Worm (Caenorhabditis elegans) whole organism, L1 larva: ENCODE measurements around the gene M03F4.4.

Experiments used
- mep-1 ChIP-seq: fragments of 150-350 bp; optimal IDR thresholded peaks from 2 replicates; lab custom pipeline; 2014; ENCODE audit warnings: missing biosample characterization, missing genetic modification characterization
- nhr-19 ChIP-seq: fragments of 200-800 bp; sonication (Bioruptor generic); conservative IDR thresholded peaks from 2 replicates; pipeline ENCODE4 v1.3.6; 2022; ENCODE audit warnings: missing genetic modification characterization, missing compliant biosample characterization
- nhr-20 ChIP-seq: sonication (generic microtip); optimal IDR thresholded peaks from 2 replicates; lab custom pipeline; 2016; ENCODE audit warnings: mild to moderate bottlenecking, missing genetic modification characterization, missing compliant biosample characterization
- nhr-237 ChIP-seq: fragments of 150-350 bp; optimal IDR thresholded peaks from 2 replicates; lab custom pipeline; 2014; ENCODE audit warnings: missing biosample characterization, missing genetic modification characterization
- nhr-76 ChIP-seq: sonication (generic microtip); optimal IDR thresholded peaks from 2 replicates; lab custom pipeline; 2017; ENCODE audit warnings: missing biosample characterization, missing genetic modification characterization
- nhr-85 ChIP-seq: sonication (generic microtip); peaks from one replicate; lab custom pipeline; 2016; ENCODE audit warnings: missing genetic modification characterization, inconsistent platforms, missing compliant biosample characterization
- pqm-1 ChIP-seq: sonication (generic microtip); optimal IDR thresholded peaks from 3 replicates; lab custom pipeline; 2017; ENCODE audit warnings: missing biosample characterization, missing genetic modification characterization
- zag-1 ChIP-seq: fragments of 150-350 bp; optimal IDR thresholded peaks from 2 replicates; lab custom pipeline; 2014; ENCODE audit warnings: missing biosample characterization, missing genetic modification characterization
- ztf-11 ChIP-seq, 2 experiments: sonication (generic microtip); optimal IDR thresholded peaks; 2 replicates each; lab custom pipeline; 2016 to 2017; ENCODE audit warnings: missing genetic modification characterization in 2 of 2, missing biosample characterization in 1 of 2, missing compliant biosample characterization in 1 of 2

- TF ChIP-seq nhr-76 (tag; lab: Kevin White, UChicago) (no peak), nhr-19 (GFP tag; lab: Robert Waterston, UW) (no peak), nhr-237 (tag; lab: Kevin White, UChicago) (no peak), pqm-1 (tag; lab: Kevin White, UChicago) (no peak), nhr-20 (no peak), zag-1 (tag; lab: Kevin White, UChicago) (no peak), ztf-11 (tag; optimal IDR thresholded peaks at IDR 0.05; lab: Kevin White, UChicago) (no peak), nhr-85 (tag; lab: Kevin White, UChicago) (no peak), mep-1 (no peak)
Observed at ce11 chrX:4915879-4916278, 41.3 kb downstream of the M03F4.4 start, which contains the start of gene ifa-4.
